Fruit fly (Drosophila melanogaster): ENCODE measurements around the gene Efa6.

The Efa6 gene

dm6 chr3R:22596450-22596849 lies 8.9 kb downstream of the Efa6 start (continued):
- peak; percentile 27 for TF ChIP-seq CG18262 (tag; optimal IDR thresholded peaks at IDR 0.05)
- TF ChIP-seq Taf1 (GFP tag; IDR thresholded peaks at IDR 0.05) = no peak
- no peak for TF ChIP-seq nerfin-1 (tag; optimal IDR thresholded peaks at IDR 0.05)
- no peak for TF ChIP-seq Dfd (GFP tag; optimal IDR thresholded peaks at IDR 0.05)
- TF ChIP-seq CG10959 (GFP tag; IDR thresholded peaks at IDR 0.05) = peak; percentile 5; the same call in 1 of the 2 replicates
- peak; percentile 79 for TF ChIP-seq Xrp1 (GFP tag; IDR thresholded peaks at IDR 0.05)
- peak; percentile 85 for TF ChIP-seq seq (GFP tag; IDR thresholded peaks at IDR 0.05)
- no peak for TF ChIP-seq gfzf (GFP tag; optimal IDR thresholded peaks at IDR 0.05)
- TF ChIP-seq Antp (GFP tag; optimal IDR thresholded peaks at IDR 0.05) = no peak
- TF ChIP-seq Jarid2 (GFP tag; optimal IDR thresholded peaks at IDR 0.05) = peak; percentile 18
- no peak for TF ChIP-seq hkb (optimal IDR thresholded peaks at IDR 0.05)
- TF ChIP-seq hkb (GFP tag; IDR thresholded peaks at IDR 0.05) = peak; percentile 76
- TF ChIP-seq sug (tag; optimal IDR thresholded peaks at IDR 0.05) = peak; percentile 58
- TF ChIP-seq her (GFP tag; optimal IDR thresholded peaks at IDR 0.05) = peak; percentile 29
- TF ChIP-seq tna (GFP tag; IDR thresholded peaks at IDR 0.05; ENCODE audit: partially characterized antibody) = no peak
- TF ChIP-seq CG15696 (tag; optimal IDR thresholded peaks at IDR 0.05) = peak; percentile 45
- TF ChIP-seq insv (GFP tag; optimal IDR thresholded peaks at IDR 0.05) = no peak
- TF ChIP-seq esg (GFP tag; conservative IDR thresholded peaks at IDR 0.05) = no peak
- no peak for TF ChIP-seq bbx (GFP tag; IDR thresholded peaks at IDR 0.05; ENCODE audit: partially characterized antibody)
- TF ChIP-seq CG10543 (GFP tag; optimal IDR thresholded peaks at IDR 0.05) = peak; percentile 34
- no peak for TF ChIP-seq kay (GFP tag; optimal IDR thresholded peaks at IDR 0.05)
- TF ChIP-seq slp2 (GFP tag; optimal IDR thresholded peaks at IDR 0.05) = no peak
- no peak for TF ChIP-seq Sry-δ (GFP tag; optimal IDR thresholded peaks at IDR 0.05)
- no peak for TF ChIP-seq CG7839 (tag; optimal IDR thresholded peaks at IDR 0.05)
- TF ChIP-seq Hr39 (optimal IDR thresholded peaks at IDR 0.05) = no peak
- TF ChIP-seq sima (GFP tag; optimal IDR thresholded peaks at IDR 0.05) = no peak
- TF ChIP-seq D (optimal IDR thresholded peaks at IDR 0.05) = no peak
- peak; percentile 1 for TF ChIP-seq D (GFP tag; optimal IDR thresholded peaks at IDR 0.05)
- peak; percentile 11 for TF ChIP-seq NfI (GFP tag; optimal IDR thresholded peaks at IDR 0.05)
- TF ChIP-seq CG15479 (GFP tag; optimal IDR thresholded peaks at IDR 0.05) = no peak
- TF ChIP-seq CG7271 (tag; optimal IDR thresholded peaks at IDR 0.05) = no peak
- TF ChIP-seq CG14710 (tag; optimal IDR thresholded peaks at IDR 0.05) = peak; percentile 34
- TF ChIP-seq cg (GFP tag; optimal IDR thresholded peaks at IDR 0.05) = peak; percentile 56
- peak; percentile 47; the same call in 1 of the 2 replicates for TF ChIP-seq CG17328 (GFP tag; IDR thresholded peaks at IDR 0.05)
- TF ChIP-seq ara (GFP tag; IDR thresholded peaks at IDR 0.05) = peak; percentile 56
- TF ChIP-seq Usf (GFP tag; optimal IDR thresholded peaks at IDR 0.05) = no peak
- TF ChIP-seq Dll (GFP tag; IDR thresholded peaks at IDR 0.05; ENCODE audit: partially characterized antibody) = no peak
- no peak for TF ChIP-seq CG10267 (tag; optimal IDR thresholded peaks at IDR 0.05)
- 0 out of 2 replicates have a peak, but pooled peaks have one; percentile 35 for TF ChIP-seq sna (GFP tag; IDR thresholded peaks at IDR 0.05; ENCODE audit: partially characterized antibody)
- TF ChIP-seq Blimp-1 (GFP tag; optimal IDR thresholded peaks at IDR 0.05) = peak; percentile 39
- TF ChIP-seq CG7928 (GFP tag; optimal IDR thresholded peaks at IDR 0.05) = no peak
- peak; percentile 40; the same call in 1 of the 2 replicates for TF ChIP-seq onecut (GFP tag; IDR thresholded peaks at IDR 0.05)
- TF ChIP-seq CG11695 (GFP tag; IDR thresholded peaks at IDR 0.05) = peak; percentile 73; the same call in 2 of the 3 replicates
- TF ChIP-seq zen (tag; optimal IDR thresholded peaks at IDR 0.05) = no peak
- TF ChIP-seq lov (optimal IDR thresholded peaks at IDR 0.05) = no peak
- peak; percentile 59; the same call in 1 of the 3 replicates for TF ChIP-seq lov (GFP tag; IDR thresholded peaks at IDR 0.05)
- TF ChIP-seq Sin3A (optimal IDR thresholded peaks at IDR 0.05) = no peak
- TF ChIP-seq Nf-YA (GFP tag; IDR thresholded peaks at IDR 0.05) = 0 out of 2 replicates have a peak, but pooled peaks have one; percentile 31
- TF ChIP-seq pzg (GFP tag; optimal IDR thresholded peaks at IDR 0.05) = no peak
- no peak for TF ChIP-seq CG8478 (optimal IDR thresholded peaks at IDR 0.05)
- peak; percentile 36 for TF ChIP-seq CG1529 (GFP tag; optimal IDR thresholded peaks at IDR 0.05)
- TF ChIP-seq CG7786 (GFP tag; optimal IDR thresholded peaks at IDR 0.05) = peak; percentile 32
